Fruit fly (Drosophila melanogaster): ENCODE measurements around the gene B52.

B52 gene

DNA sequence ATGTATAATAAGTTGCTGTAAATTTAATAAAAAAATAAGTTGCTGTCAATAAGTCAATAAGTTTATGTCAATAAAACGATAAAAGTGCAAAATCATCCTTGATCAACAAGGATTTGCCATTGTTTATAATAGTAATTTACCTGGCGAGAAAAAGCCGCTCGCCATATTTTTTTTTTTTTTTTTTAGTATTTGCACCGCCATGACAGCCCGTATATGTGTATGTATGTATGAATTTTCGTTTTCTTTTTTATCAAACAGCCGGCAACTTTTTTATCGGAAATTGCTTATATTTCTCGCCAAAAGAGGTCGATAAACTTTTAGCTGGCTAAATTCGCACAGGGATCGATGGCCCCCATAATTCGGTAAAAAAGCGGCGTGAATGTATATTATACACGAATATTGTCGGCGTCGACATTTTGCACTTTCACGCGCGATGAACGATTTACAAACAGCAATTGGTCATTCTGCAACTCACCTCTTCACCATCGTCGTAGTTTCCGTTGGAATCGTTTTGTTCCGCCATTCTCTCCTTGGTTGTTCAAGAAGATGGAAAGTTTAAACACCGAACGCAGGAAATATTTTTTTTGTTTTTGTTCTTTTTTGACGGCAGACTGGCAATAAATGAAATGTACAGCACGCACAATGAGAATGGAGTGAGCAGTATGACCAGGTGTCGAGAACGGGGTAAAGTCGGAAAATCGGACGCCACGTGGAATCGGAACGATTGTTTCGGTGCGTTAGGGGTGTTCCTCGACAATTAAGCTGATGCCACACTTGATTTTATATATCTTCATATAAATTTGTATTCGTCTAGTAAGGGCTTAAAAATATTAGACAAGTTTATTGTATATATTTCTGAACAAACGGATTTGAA, 1.0 kb upstream of the B52 start, which contains the start of gene Hrb87F (continued):
- TF ChIP-seq Scr (GFP tag; IDR thresholded peaks at IDR 0.05; ENCODE audit: partially characterized antibody) (peak; percentile 19; the same call in 1 of the 2 replicates), so (GFP tag; IDR thresholded peaks at IDR 0.05) (no peak), CHES-1-like (GFP tag; optimal IDR thresholded peaks at IDR 0.05) (peak; percentile 21), CG14667 (GFP tag; IDR thresholded peaks at IDR 0.05) (no peak), CG32772 (GFP tag; IDR thresholded peaks at IDR 0.05) (peak; percentile 32; the same call in 1 of the 2 replicates), CG15514 (GFP tag; optimal IDR thresholded peaks at IDR 0.05) (peak; percentile 28), bsh (GFP tag; optimal IDR thresholded peaks at IDR 0.05) (peak in 1 of 2 experiments; percentile 9), Bdp1 (GFP tag; optimal IDR thresholded peaks at IDR 0.05) (no peak), ssp (GFP tag; IDR thresholded peaks at IDR 0.05) (peak; percentile 91), cad (GFP tag; optimal IDR thresholded peaks at IDR 0.05) (peak; percentile 15)

- TF ChIP-seq danr (GFP tag; IDR thresholded peaks at IDR 0.05) = 0 out of 2 replicates have a peak, but pooled peaks have one; percentile 7
- TF ChIP-seq Ets65A (GFP tag) = peak; percentile 64
- TF ChIP-seq MBD-R2 (GFP tag; IDR thresholded peaks at IDR 0.05) = no peak
- no peak for TF ChIP-seq yki (optimal IDR thresholded peaks at IDR 0.05)
- no peak for TF ChIP-seq corto (GFP tag; optimal IDR thresholded peaks at IDR 0.05)
- TF ChIP-seq z (GFP tag; IDR thresholded peaks at IDR 0.05) = no peak
- no peak for TF ChIP-seq Doc2 (GFP tag; IDR thresholded peaks at IDR 0.05)
- TF ChIP-seq CG7987 (GFP tag; optimal IDR thresholded peaks at IDR 0.05) = no peak
- TF ChIP-seq CG13287 (GFP tag; IDR thresholded peaks at IDR 0.05; ENCODE audit: partially characterized antibody) = no peak
- TF ChIP-seq Ada2b (GFP tag; IDR thresholded peaks at IDR 0.05) = no peak
- TF ChIP-seq CG6683 (GFP tag; optimal IDR thresholded peaks at IDR 0.05) = no peak
- TF ChIP-seq Dbx (GFP tag; IDR thresholded peaks at IDR 0.05) = 0 out of 3 replicates have a peak, but pooled peaks have one; percentile 12
- TF ChIP-seq chif (GFP tag; optimal IDR thresholded peaks at IDR 0.05) = no peak
- TF ChIP-seq CG30431 (GFP tag; optimal IDR thresholded peaks at IDR 0.05) = no peak
- TF ChIP-seq Awh (GFP tag; IDR thresholded peaks at IDR 0.05) = no peak
- no peak for TF ChIP-seq CG33557 (GFP tag; optimal IDR thresholded peaks at IDR 0.05)
- TF ChIP-seq org-1 (GFP tag; optimal IDR thresholded peaks at IDR 0.05) = no peak
- peak; percentile 60 for TF ChIP-seq crol (GFP tag; IDR thresholded peaks at IDR 0.05)
These were observed 1.0 kb downstream of the B52 start for dm6 chr3R:13662149-13662548.

dm6 chr3R:13665992-13666391, 4.9 kb downstream of the B52 start:
- no peak for TF ChIP-seq CG18011 (GFP tag; optimal IDR thresholded peaks at IDR 0.05)
- TF ChIP-seq Ets65A (GFP tag) = peak; percentile 53
- TF ChIP-seq Med (GFP tag) = peak; percentile 43

DNA sequence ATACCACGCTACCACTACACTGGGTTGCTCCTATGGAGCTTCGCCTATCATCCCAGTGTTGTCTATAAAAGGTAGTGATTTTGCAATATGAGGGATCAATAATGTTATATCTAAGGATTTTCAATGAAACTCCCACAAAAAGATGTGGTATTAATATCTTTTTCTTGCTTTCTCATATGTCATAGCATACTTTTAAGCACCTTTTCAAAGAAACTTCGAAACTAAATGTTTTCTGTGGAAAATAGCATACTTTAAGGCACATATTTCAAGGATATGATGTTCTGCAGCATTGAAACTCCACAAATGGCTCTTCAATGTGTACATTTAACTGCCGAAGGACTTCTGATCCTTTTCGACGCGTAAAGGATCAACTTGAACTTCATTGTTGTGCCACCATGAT, 11.8 kb downstream of the B52 start:
- TF ChIP-seq CG17612 (GFP tag; IDR thresholded peaks at IDR 0.05) (peak; percentile 94), CG17802 (tag; optimal IDR thresholded peaks at IDR 0.05) (no peak), CG4424 (GFP tag; optimal IDR thresholded peaks at IDR 0.05) (no peak), sug (tag; optimal IDR thresholded peaks at IDR 0.05) (no peak), CG8290 (GFP tag; optimal IDR thresholded peaks at IDR 0.05) (peak; percentile 82), CG8290 (tag; optimal IDR thresholded peaks at IDR 0.05) (peak in 1 of 2 experiments; percentile 92), Lim3 (GFP tag; IDR thresholded peaks at IDR 0.05) (no peak)
